Fruit fly (Drosophila melanogaster): ENCODE results near the gene Rev1.

- no peak for TF ChIP-seq woc (GFP tag; optimal IDR thresholded peaks at IDR 0.05)
- no peak for TF ChIP-seq Jra (GFP tag; optimal IDR thresholded peaks at IDR 0.05)
- TF ChIP-seq Hr78 (GFP tag; optimal IDR thresholded peaks at IDR 0.05) = no peak
- TF ChIP-seq tai (GFP tag; optimal IDR thresholded peaks at IDR 0.05) = no peak
- no peak for TF ChIP-seq CG9705 (GFP tag; optimal IDR thresholded peaks at IDR 0.05)
- TF ChIP-seq fru (GFP tag; optimal IDR thresholded peaks at IDR 0.05) = no peak
- TF ChIP-seq Dfd (GFP tag; optimal IDR thresholded peaks at IDR 0.05) = no peak
- no peak for TF ChIP-seq sage (GFP tag; optimal IDR thresholded peaks at IDR 0.05)
- no peak for TF ChIP-seq Abd-B (GFP tag; optimal IDR thresholded peaks at IDR 0.05)
- TF ChIP-seq psq (GFP tag; optimal IDR thresholded peaks at IDR 0.05) = no peak
- TF ChIP-seq h (GFP tag; optimal IDR thresholded peaks at IDR 0.05) = no peak
- TF ChIP-seq GATAd (GFP tag; optimal IDR thresholded peaks at IDR 0.05) = no peak
- TF ChIP-seq Hr83 (GFP tag; optimal IDR thresholded peaks at IDR 0.05; ENCODE audit: poor library complexity, severe bottlenecking) = no peak
These were observed 26.8 kb upstream of the Rev1 start for dm6 chr3L:627370-627769.

Data from whole organism, wandering third instar larva.